ENCODE assay signal across 4 worm cellular contexts in genomic region chrIII:887874-888299, ce11.
TF ChIP-seq lines count a peak whose summit lies in the region.

No protein-coding gene starts in this region.

TF ChIP-seq in whole organism, L2 larva, 48 proteins besides CTCF, POLR2A, EP300 and RAD21 (continues in another document):
- TF ChIP-seq sma-9 (GFP tag; optimal IDR thresholded peaks at IDR 0.05; lab: Kevin White, UChicago) (peak; percentile 68), sma-9 (tag; optimal IDR thresholded peaks at IDR 0.05; lab: Kevin White, UChicago) (no peak), lin-11 (tag; optimal IDR thresholded peaks at IDR 0.05; lab: Kevin White, UChicago) (peak; percentile 73), ZK546.5 (tag; optimal IDR thresholded peaks at IDR 0.05; lab: Kevin White, UChicago) (no peak), lin-13 (GFP tag; optimal IDR thresholded peaks at IDR 0.05; lab: Kevin White, UChicago) (peak; percentile 55), dmd-4 (tag; optimal IDR thresholded peaks at IDR 0.05; lab: Kevin White, UChicago) (no peak), sem-4 (tag; optimal IDR thresholded peaks at IDR 0.05; lab: Kevin White, UChicago) (peak; percentile 68), Y55F3AM.14 (GFP tag; optimal IDR thresholded peaks at IDR 0.05; lab: Kevin White, UChicago) (peak; percentile 71), sma-3 (GFP tag; optimal IDR thresholded peaks at IDR 0.05; lab: Kevin White, UChicago) (peak; percentile 40), nhr-25 (tag; optimal IDR thresholded peaks at IDR 0.05; lab: Kevin White, UChicago) (no peak), elt-1 (tag; optimal IDR thresholded peaks at IDR 0.05; lab: Kevin White, UChicago) (no peak), snpc-4 (tag; optimal IDR thresholded peaks at IDR 0.05; lab: Kevin White, UChicago) (no peak), F13H6.1 (tag; optimal IDR thresholded peaks at IDR 0.05; lab: Kevin White, UChicago) (peak; percentile 72), egl-27 (tag; optimal IDR thresholded peaks at IDR 0.05; lab: Kevin White, UChicago) (no peak), nhr-10 (tag; optimal IDR thresholded peaks at IDR 0.05; lab: Kevin White, UChicago) (no peak), mdl-1 (tag; optimal IDR thresholded peaks at IDR 0.05; lab: Kevin White, UChicago) (peak; percentile 12 to 72), lin-39 (tag; optimal IDR thresholded peaks at IDR 0.05; lab: Kevin White, UChicago) (no peak), peb-1 (tag; optimal IDR thresholded peaks at IDR 0.05; lab: Kevin White, UChicago) (no peak), ceh-82 (tag; optimal IDR thresholded peaks at IDR 0.05; lab: Kevin White, UChicago) (no peak), crh-2 (tag; optimal IDR thresholded peaks at IDR 0.05; lab: Kevin White, UChicago) (peak; percentile 90), ztf-1 (GFP tag; conservative IDR thresholded peaks at IDR 0.05; lab: Robert Waterston, UW) (no peak), lsy-2 (tag; optimal IDR thresholded peaks at IDR 0.05; lab: Kevin White, UChicago) (peak; percentile 64 to 78), nhr-77 (tag; optimal IDR thresholded peaks at IDR 0.05; lab: Kevin White, UChicago) (no peak), R02D3.7 (tag; optimal IDR thresholded peaks at IDR 0.05; lab: Kevin White, UChicago) (no peak)

TF ChIP-seq in whole organism, L4 larva, 104 proteins besides CTCF, POLR2A, EP300 and RAD21 (continues in another document):
- TF ChIP-seq daf-16 (GFP tag; optimal IDR thresholded peaks at IDR 0.05; lab: Kevin White, UChicago) (no peak), daf-16 (tag; optimal IDR thresholded peaks at IDR 0.05; lab: Kevin White, UChicago) (peak; percentile 69), hlh-11 (tag; optimal IDR thresholded peaks at IDR 0.05; lab: Kevin White, UChicago) (peak; percentile 80), hlh-30 (tag; optimal IDR thresholded peaks at IDR 0.05; lab: Kevin White, UChicago; ENCODE audit: insufficient read depth) (peak; percentile 88), T26A8.4 (GFP tag; IDR thresholded peaks at IDR 0.05; lab: Robert Waterston, UW) (peak; percentile 62), T20F7.1 (GFP tag; optimal IDR thresholded peaks at IDR 0.05; lab: Kevin White, UChicago) (peak; percentile 61), fkh-10 (GFP tag; optimal IDR thresholded peaks at IDR 0.05; lab: Kevin White, UChicago) (peak; percentile 92), mdt-29 (GFP tag; IDR thresholded peaks at IDR 0.05; lab: Robert Waterston, UW) (no peak), attf-4 (tag; optimal IDR thresholded peaks at IDR 0.05; lab: Kevin White, UChicago) (no peak), D1046.2 (GFP tag; IDR thresholded peaks at IDR 0.05; lab: Robert Waterston, UW) (no peak), nhr-11 (tag; optimal IDR thresholded peaks at IDR 0.05; lab: Kevin White, UChicago) (peak; percentile 60), F37D6.2 (tag; optimal IDR thresholded peaks at IDR 0.05; lab: Kevin White, UChicago) (peak; percentile 70), snpc-1.2 (GFP tag; IDR thresholded peaks at IDR 0.05; lab: Robert Waterston, UW) (peak; percentile 48; the same call in 1 of the 2 replicates), ceh-44 (GFP tag; IDR thresholded peaks at IDR 0.05; lab: Robert Waterston, UW) (no peak), dve-1 (tag; optimal IDR thresholded peaks at IDR 0.05; lab: Kevin White, UChicago; ENCODE audit: insufficient read depth) (peak; percentile 71), rbr-2 (tag; optimal IDR thresholded peaks at IDR 0.05; lab: Kevin White, UChicago) (peak; percentile 88), ctbp-1 (GFP tag; IDR thresholded peaks at IDR 0.05; lab: Robert Waterston, UW) (peak; percentile 78), ztf-7 (tag; optimal IDR thresholded peaks at IDR 0.05; lab: Kevin White, UChicago) (peak; percentile 7), hif-1 (tag; optimal IDR thresholded peaks at IDR 0.05; lab: Kevin White, UChicago) (peak in 1 of 2 experiments; percentile 65), mxl-3 (GFP tag; optimal IDR thresholded peaks at IDR 0.05; lab: Kevin White, UChicago) (peak; percentile 88), snpc-4 (tag; optimal IDR thresholded peaks at IDR 0.05; lab: Kevin White, UChicago) (no peak), ceh-20 (GFP tag; IDR thresholded peaks at IDR 0.05; lab: Robert Waterston, UW) (peak; percentile 23; the same call in 1 of the 2 replicates), lsy-2 (tag; optimal IDR thresholded peaks at IDR 0.05; lab: Kevin White, UChicago) (peak; percentile 60 to 77)

TF ChIP-seq in whole organism, late embryonic, 69 proteins besides CTCF, POLR2A, EP300 and RAD21 (continues in another document):
- peak; percentile 52 for TF ChIP-seq elt-2 (tag; optimal IDR thresholded peaks at IDR 0.05; lab: Kevin White, UChicago)
- TF ChIP-seq syd-9 (tag; optimal IDR thresholded peaks at IDR 0.05; lab: Kevin White, UChicago): peak; percentile 14
- TF ChIP-seq lin-11 (tag; optimal IDR thresholded peaks at IDR 0.05; lab: Kevin White, UChicago): no peak
- peak; percentile 1 for TF ChIP-seq F13H6.1 (tag; optimal IDR thresholded peaks at IDR 0.05; lab: Kevin White, UChicago)
- peak; percentile 22 for TF ChIP-seq ceh-30 (tag; optimal IDR thresholded peaks at IDR 0.05; lab: Kevin White, UChicago)
- TF ChIP-seq tbx-2 (tag; optimal IDR thresholded peaks at IDR 0.05; lab: Kevin White, UChicago): peak; percentile 76
- peak; percentile 35 for TF ChIP-seq ref-2 (tag; optimal IDR thresholded peaks at IDR 0.05; lab: Kevin White, UChicago)
- peak; percentile 55 for TF ChIP-seq unc-55 (GFP tag; optimal IDR thresholded peaks at IDR 0.05; lab: Kevin White, UChicago)
- peak; percentile 67 for TF ChIP-seq pros-1 (tag; optimal IDR thresholded peaks at IDR 0.05; lab: Kevin White, UChicago)
- TF ChIP-seq pqm-1 (tag; optimal IDR thresholded peaks at IDR 0.05; lab: Kevin White, UChicago): no peak
- TF ChIP-seq gmeb-2 (tag; optimal IDR thresholded peaks at IDR 0.05; lab: Kevin White, UChicago): no peak
- no peak for TF ChIP-seq pha-2 (tag; optimal IDR thresholded peaks at IDR 0.05; lab: Kevin White, UChicago)
- peak; percentile 99 for TF ChIP-seq ceh-48 (tag; optimal IDR thresholded peaks at IDR 0.05; lab: Kevin White, UChicago)
- TF ChIP-seq unc-3 (GFP tag; conservative IDR thresholded peaks at IDR 0.05; lab: Robert Waterston, UW): no peak; the same call in 1 of the 2 replicates
- peak; percentile 45 for TF ChIP-seq unc-3 (tag; optimal IDR thresholded peaks at IDR 0.05; lab: Kevin White, UChicago)
- TF ChIP-seq hlh-30 (tag; optimal IDR thresholded peaks at IDR 0.05; lab: Kevin White, UChicago; ENCODE audit: insufficient read depth): peak; percentile 73
- TF ChIP-seq fkh-10 (GFP tag; optimal IDR thresholded peaks at IDR 0.05; lab: Kevin White, UChicago): peak; percentile 44
- peak; percentile 50 for TF ChIP-seq ceh-14 (tag; optimal IDR thresholded peaks at IDR 0.05; lab: Kevin White, UChicago)
- TF ChIP-seq ceh-31 (tag; optimal IDR thresholded peaks at IDR 0.05; lab: Kevin White, UChicago): peak; percentile 83
- TF ChIP-seq madf-2 (tag; optimal IDR thresholded peaks at IDR 0.05; lab: Kevin White, UChicago): peak; percentile 13
- TF ChIP-seq ceh-34 (tag; optimal IDR thresholded peaks at IDR 0.05; lab: Kevin White, UChicago): peak; percentile 40
- TF ChIP-seq rnt-1 (tag; optimal IDR thresholded peaks at IDR 0.05; lab: Kevin White, UChicago): peak; percentile 10
- TF ChIP-seq pax-1 (tag; optimal IDR thresholded peaks at IDR 0.05; lab: Kevin White, UChicago): no peak
- TF ChIP-seq pha-4 (tag; optimal IDR thresholded peaks at IDR 0.05; lab: Kevin White, UChicago): no peak
- TF ChIP-seq eyg-1 (tag; optimal IDR thresholded peaks at IDR 0.05; lab: Kevin White, UChicago): peak; percentile 53
- peak; percentile 46 for TF ChIP-seq K09A11.1 (tag; optimal IDR thresholded peaks at IDR 0.05; lab: Kevin White, UChicago; ENCODE audit: insufficient read depth)

TF ChIP-seq in whole organism, mixed stage, embryonic, 35 proteins besides CTCF, POLR2A, EP300 and RAD21 (continues in another document):
- no peak for TF ChIP-seq nhr-237 (tag; optimal IDR thresholded peaks at IDR 0.05; lab: Kevin White, UChicago)
- peak; percentile 34 for TF ChIP-seq nhr-76 (tag; optimal IDR thresholded peaks at IDR 0.05; lab: Kevin White, UChicago)
- no peak for TF ChIP-seq mep-1 (tag; optimal IDR thresholded peaks at IDR 0.05; lab: Kevin White, UChicago)
- TF ChIP-seq zip-8 (tag; optimal IDR thresholded peaks at IDR 0.05; lab: Kevin White, UChicago): no peak
- no peak for TF ChIP-seq lin-32 (GFP tag; optimal IDR thresholded peaks at IDR 0.05; lab: Kevin White, UChicago)
- no peak for TF ChIP-seq lin-13 (tag; optimal IDR thresholded peaks at IDR 0.05; lab: Kevin White, UChicago)
- no peak for TF ChIP-seq cnd-1 (tag; optimal IDR thresholded peaks at IDR 0.05; lab: Kevin White, UChicago)
- no peak for TF ChIP-seq ceh-43 (GFP tag; optimal IDR thresholded peaks at IDR 0.05; lab: Kevin White, UChicago)
- no peak for TF ChIP-seq sptf-1 (tag; optimal IDR thresholded peaks at IDR 0.05; lab: Kevin White, UChicago)
- peak; percentile 60 for TF ChIP-seq mls-2 (tag; optimal IDR thresholded peaks at IDR 0.05; lab: Kevin White, UChicago)
- peak; percentile 16 for TF ChIP-seq unc-62 (GFP tag; optimal IDR thresholded peaks at IDR 0.05; lab: Kevin White, UChicago)
- TF ChIP-seq flh-1 (GFP tag; optimal IDR thresholded peaks at IDR 0.05; lab: Kevin White, UChicago): no peak
- TF ChIP-seq elt-3 (tag; optimal IDR thresholded peaks at IDR 0.05; lab: Kevin White, UChicago): no peak
- no peak for TF ChIP-seq sem-2 (GFP tag; optimal IDR thresholded peaks at IDR 0.05; lab: Kevin White, UChicago)
- no peak for TF ChIP-seq nhr-12 (tag; optimal IDR thresholded peaks at IDR 0.05; lab: Kevin White, UChicago)
- TF ChIP-seq elt-1 (tag; optimal IDR thresholded peaks at IDR 0.05; lab: Kevin White, UChicago; ENCODE audit: borderline replicate concordance, insufficient read depth): no peak
- no peak for TF ChIP-seq ztf-11 (tag; optimal IDR thresholded peaks at IDR 0.05; lab: Kevin White, UChicago)
- peak; percentile 49 for TF ChIP-seq blmp-1 (tag; optimal IDR thresholded peaks at IDR 0.05; lab: Kevin White, UChicago)
- no peak for TF ChIP-seq M03D4.4 (tag; optimal IDR thresholded peaks at IDR 0.05; lab: Kevin White, UChicago)
- no peak for TF ChIP-seq nhr-2 (tag; optimal IDR thresholded peaks at IDR 0.05; lab: Kevin White, UChicago)
- TF ChIP-seq unc-120 (tag; optimal IDR thresholded peaks at IDR 0.05; lab: Kevin White, UChicago; ENCODE audit: poor library complexity, severe bottlenecking): peak; percentile 41
- TF ChIP-seq bed-3 (GFP tag; optimal IDR thresholded peaks at IDR 0.05; lab: Kevin White, UChicago): no peak
- peak; percentile 21 for TF ChIP-seq lsy-2 (tag; optimal IDR thresholded peaks at IDR 0.05; lab: Kevin White, UChicago)
- TF ChIP-seq hlh-1 (tag; optimal IDR thresholded peaks at IDR 0.05; lab: Kevin White, UChicago): no peak
- TF ChIP-seq ceh-39 (tag; optimal IDR thresholded peaks at IDR 0.05; lab: Kevin White, UChicago): peak; percentile 32
- no peak for TF ChIP-seq unc-39 (tag; optimal IDR thresholded peaks at IDR 0.05; lab: Kevin White, UChicago)
- no peak for TF ChIP-seq ceh-83 (GFP tag; optimal IDR thresholded peaks at IDR 0.05; lab: Kevin White, UChicago)
- TF ChIP-seq mab-5 (tag; optimal IDR thresholded peaks at IDR 0.05; lab: Kevin White, UChicago): no peak
- no peak for TF ChIP-seq nhr-28 (tag; optimal IDR thresholded peaks at IDR 0.05; lab: Kevin White, UChicago)
- TF ChIP-seq snpc-4 (tag; optimal IDR thresholded peaks at IDR 0.05; lab: Kevin White, UChicago): no peak
